Fruit fly (Drosophila melanogaster): ENCODE results near the gene RecQ5.

RecQ5 gene

dm6 chr3L:14631964-14632758 is at the start of gene RecQ5, which contains the start of gene dlp (continued):
- no peak for TF ChIP-seq fru (optimal IDR thresholded peaks at IDR 0.05)
- TF ChIP-seq CG13894 (tag; optimal IDR thresholded peaks at IDR 0.05) = peak; percentile 65
- peak; percentile 69 for TF ChIP-seq nerfin-1 (tag; optimal IDR thresholded peaks at IDR 0.05)
- TF ChIP-seq zfh2 (GFP tag; optimal IDR thresholded peaks at IDR 0.05) = peak; percentile 62
- TF ChIP-seq Dad (GFP tag; optimal IDR thresholded peaks at IDR 0.05) = peak; percentile 25
- TF ChIP-seq Blimp-1 (GFP tag; optimal IDR thresholded peaks at IDR 0.05) = peak; percentile 69
- no peak for TF ChIP-seq D (optimal IDR thresholded peaks at IDR 0.05)
- TF ChIP-seq D (GFP tag; optimal IDR thresholded peaks at IDR 0.05) = peak; percentile 57
- peak; percentile 62 for TF ChIP-seq CG1233 (GFP tag; optimal IDR thresholded peaks at IDR 0.05)
- TF ChIP-seq Nf-YC (tag; optimal IDR thresholded peaks at IDR 0.05) = peak; percentile 53
- peak; percentile 51 for TF ChIP-seq CG6254 (GFP tag; optimal IDR thresholded peaks at IDR 0.05)
- peak; percentile 84 for TF ChIP-seq Dll (GFP tag; IDR thresholded peaks at IDR 0.05; ENCODE audit: partially characterized antibody)
- peak; percentile 58 for TF ChIP-seq CG18011 (GFP tag; optimal IDR thresholded peaks at IDR 0.05)
- peak; percentile 74 for TF ChIP-seq CG12104 (GFP tag; optimal IDR thresholded peaks at IDR 0.05)
- TF ChIP-seq Sox102F (GFP tag; optimal IDR thresholded peaks at IDR 0.05) = peak; percentile 72
- TF ChIP-seq CG9609 (GFP tag; optimal IDR thresholded peaks at IDR 0.05) = peak; percentile 8
- TF ChIP-seq NC2α (GFP tag; optimal IDR thresholded peaks at IDR 0.05) = no peak
- no peak for TF ChIP-seq gfzf (GFP tag; optimal IDR thresholded peaks at IDR 0.05)
- TF ChIP-seq CG8290 (GFP tag; optimal IDR thresholded peaks at IDR 0.05) = peak; percentile 91
- peak; percentile 46 to 88 for TF ChIP-seq CG8290 (tag; optimal IDR thresholded peaks at IDR 0.05)
- peak; percentile 93 for TF ChIP-seq CG7963 (GFP tag; IDR thresholded peaks at IDR 0.05; ENCODE audit: partially characterized antibody)
- peak in 1 of 3 experiments; percentile 84 for TF ChIP-seq Stat92E (GFP tag; optimal IDR thresholded peaks at IDR 0.05)
- TF ChIP-seq sisA (GFP tag; IDR thresholded peaks at IDR 0.05) = peak; percentile 79
- TF ChIP-seq fd64A (GFP tag; optimal IDR thresholded peaks at IDR 0.05) = no peak
- TF ChIP-seq CG12769 (tag; optimal IDR thresholded peaks at IDR 0.05) = peak; percentile 37
- TF ChIP-seq Hr39 (optimal IDR thresholded peaks at IDR 0.05) = no peak
- peak; percentile 35 for TF ChIP-seq Max (GFP tag; optimal IDR thresholded peaks at IDR 0.05)
- peak; percentile 32 for TF ChIP-seq CG12219 (GFP tag; optimal IDR thresholded peaks at IDR 0.05)
- peak in 1 of 2 experiments; percentile 49 for TF ChIP-seq chif (GFP tag; optimal IDR thresholded peaks at IDR 0.05)
- no peak for TF ChIP-seq CG17802 (tag; optimal IDR thresholded peaks at IDR 0.05)
- peak; percentile 9; the same call in 1 of the 3 replicates for TF ChIP-seq gce (GFP tag; IDR thresholded peaks at IDR 0.05)
- peak; percentile 84 for TF ChIP-seq CG7556 (GFP tag; optimal IDR thresholded peaks at IDR 0.05)
- TF ChIP-seq ems (GFP tag; optimal IDR thresholded peaks at IDR 0.05) = peak; percentile 27
- TF ChIP-seq eyg (GFP tag; optimal IDR thresholded peaks at IDR 0.05) = no peak
- peak; percentile 63 for TF ChIP-seq CG3281 (GFP tag; optimal IDR thresholded peaks at IDR 0.05)
- TF ChIP-seq CG4360 (GFP tag; IDR thresholded peaks at IDR 0.05) = no peak
- peak in 1 of 2 experiments; percentile 22 for TF ChIP-seq Hr78 (GFP tag; optimal IDR thresholded peaks at IDR 0.05)
- peak; percentile 79 for TF ChIP-seq az2 (GFP tag; optimal IDR thresholded peaks at IDR 0.05)
- peak; percentile 59 for TF ChIP-seq rib (GFP tag; IDR thresholded peaks at IDR 0.05)
- TF ChIP-seq C15 (GFP tag; IDR thresholded peaks at IDR 0.05) = no peak
- no peak for TF ChIP-seq CG14965 (GFP tag; optimal IDR thresholded peaks at IDR 0.05; ENCODE audit: borderline replicate concordance)
- peak; percentile 96 for TF ChIP-seq CG42726 (GFP tag; IDR thresholded peaks at IDR 0.05; ENCODE audit: partially characterized antibody)
- TF ChIP-seq CTCF (GFP tag; optimal IDR thresholded peaks at IDR 0.05) = no peak
- peak; percentile 93 for TF ChIP-seq HLH4C (GFP tag; IDR thresholded peaks at IDR 0.05; ENCODE audit: partially characterized antibody)
- TF ChIP-seq CHES-1-like (GFP tag; optimal IDR thresholded peaks at IDR 0.05) = peak; percentile 55
- peak; percentile 78 for TF ChIP-seq dmrt11E (tag; optimal IDR thresholded peaks at IDR 0.05)
- TF ChIP-seq CG8388 (GFP tag; optimal IDR thresholded peaks at IDR 0.05) = peak; percentile 74
- TF ChIP-seq Gug (GFP tag; IDR thresholded peaks at IDR 0.05) = peak; percentile 20; the same call in 2 of the 4 replicates
- peak; percentile 81 for TF ChIP-seq cg (GFP tag; optimal IDR thresholded peaks at IDR 0.05)
